Fruit fly (Drosophila melanogaster) S2 (cell line): ENCODE data around the gene CG13722.

Experiments
- CG8478 ChIP-seq: fragments of >200 bp; optimal IDR thresholded peaks from 2 replicates; lab custom pipeline; 2018
- CTCF ChIP-seq, 2 experiments: fragments of >200 bp; optimal IDR thresholded peaks; 2 replicates each; lab custom pipeline; 2018

Gene CG13722

DNA sequence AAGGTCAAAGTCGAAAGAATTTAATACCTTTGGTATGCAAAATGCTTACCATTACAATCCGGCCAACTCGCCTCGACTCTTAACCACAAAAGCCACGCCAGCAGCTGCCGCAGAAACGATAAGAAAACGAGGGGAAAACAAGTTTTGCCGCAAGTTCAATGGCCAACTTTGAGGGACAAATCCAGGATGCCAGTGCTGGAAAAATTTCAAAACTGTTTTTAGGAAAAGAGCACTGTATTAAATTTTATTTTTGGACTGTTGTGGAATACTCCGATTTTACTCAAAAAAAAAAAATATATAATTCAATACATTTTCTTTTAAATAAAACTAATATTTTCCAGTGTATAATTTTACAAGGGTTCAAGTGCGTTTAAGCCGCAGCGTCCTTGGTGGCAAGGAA lies 3.8 kb upstream of the CG13722 start:
- TF ChIP-seq CTCF (optimal IDR thresholded peaks at IDR 0.05; lab: Kevin White, UChicago), result no peak
- no peak for TF ChIP-seq CG8478

DNA sequence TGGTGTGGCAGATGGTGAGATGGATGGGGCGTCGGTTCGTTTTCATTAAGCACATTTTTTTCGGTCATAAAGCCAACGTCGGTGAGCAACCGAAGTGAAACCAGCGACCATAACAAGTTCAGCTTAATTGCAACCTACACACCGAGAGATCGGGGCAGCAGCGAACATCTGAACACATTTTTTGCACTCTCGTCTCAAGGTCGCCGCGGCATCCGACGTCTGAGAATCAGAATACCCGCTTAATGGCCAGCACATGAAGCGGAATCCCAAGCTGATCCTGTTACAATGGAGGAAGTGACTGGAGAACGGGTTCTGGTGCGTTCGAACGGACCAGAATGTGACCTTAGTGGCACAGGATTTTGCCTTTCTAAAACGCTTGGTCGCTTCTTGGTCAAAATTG lies 2.8 kb upstream of the CG13722 start:
- TF ChIP-seq CTCF (optimal IDR thresholded peaks at IDR 0.05; lab: Kevin White, UChicago) (no peak), CG8478 (no peak)

- TF ChIP-seq CG8478 (no peak), CTCF (optimal IDR thresholded peaks at IDR 0.05; lab: Kevin White, UChicago) (no peak)
These were observed 1.3 kb downstream of the CG13722 start for dm6 chr3L:4489490-4489889.

dm6 chr3L:4484623-4485022 lies 6.1 kb downstream of the CG13722 start:
- no peak for TF ChIP-seq CTCF (optimal IDR thresholded peaks at IDR 0.05; lab: Kevin White, UChicago)
- TF ChIP-seq CG8478, result no peak

- TF ChIP-seq CTCF (optimal IDR thresholded peaks at IDR 0.05; lab: Kevin White, UChicago), result no peak
- no peak for TF ChIP-seq CG8478
These were observed 8.3 kb downstream of the CG13722 start, which contains the start of gene CG11350 for dm6 chr3L:4482509-4482908. Gene CG11350 (plus strand): TSS chr3L:4482809.

DNA sequence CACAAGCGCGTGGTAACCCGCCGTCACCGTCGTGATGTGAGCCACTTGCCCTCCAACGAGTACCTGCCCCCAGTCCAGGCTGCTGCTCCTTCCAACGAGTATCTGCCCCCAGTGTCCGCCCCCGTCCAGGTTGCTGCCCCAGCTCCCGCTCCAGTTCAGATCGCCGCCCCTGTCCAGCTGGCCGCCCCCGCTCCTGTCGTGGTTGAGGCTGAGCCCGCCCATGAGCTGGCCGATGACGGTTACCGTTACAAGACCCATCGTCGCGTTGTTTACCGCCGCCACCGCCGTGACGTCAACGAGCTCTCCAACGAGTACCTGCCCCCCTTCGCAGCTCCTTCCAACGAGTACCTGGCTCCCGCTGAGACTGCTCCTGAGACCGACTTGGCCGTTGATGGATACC lies 10.0 kb downstream of the CG13722 start:
- no peak for TF ChIP-seq CTCF (optimal IDR thresholded peaks at IDR 0.05; lab: Kevin White, UChicago)
- no peak for TF ChIP-seq CG8478

DNA sequence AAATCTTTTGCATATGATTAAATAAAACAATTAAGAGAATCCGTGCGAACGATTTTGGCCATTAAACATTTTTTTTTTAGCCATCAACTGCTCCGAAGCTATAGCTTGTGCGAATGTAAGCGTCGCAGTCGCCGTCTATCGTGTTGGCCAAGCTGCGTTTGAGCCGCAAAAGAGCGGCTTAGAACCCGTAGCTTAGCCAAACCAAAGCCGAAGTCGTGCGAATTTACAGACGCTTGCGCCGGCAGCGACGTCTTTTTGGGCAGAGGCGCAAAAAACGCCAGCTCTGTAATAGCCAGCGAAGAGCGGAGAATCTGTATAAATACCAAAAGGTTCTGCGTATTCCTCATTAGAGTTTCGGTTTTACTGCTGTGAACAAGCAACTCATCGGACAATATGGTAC lies 10.8 kb downstream of the CG13722 start, which contains the start of gene CG7465:
Gene CG7465, plus strand, starts transcription at position 346 of the 400 bp plus-strand sequence.
- no peak for TF ChIP-seq CG8478

DNA sequence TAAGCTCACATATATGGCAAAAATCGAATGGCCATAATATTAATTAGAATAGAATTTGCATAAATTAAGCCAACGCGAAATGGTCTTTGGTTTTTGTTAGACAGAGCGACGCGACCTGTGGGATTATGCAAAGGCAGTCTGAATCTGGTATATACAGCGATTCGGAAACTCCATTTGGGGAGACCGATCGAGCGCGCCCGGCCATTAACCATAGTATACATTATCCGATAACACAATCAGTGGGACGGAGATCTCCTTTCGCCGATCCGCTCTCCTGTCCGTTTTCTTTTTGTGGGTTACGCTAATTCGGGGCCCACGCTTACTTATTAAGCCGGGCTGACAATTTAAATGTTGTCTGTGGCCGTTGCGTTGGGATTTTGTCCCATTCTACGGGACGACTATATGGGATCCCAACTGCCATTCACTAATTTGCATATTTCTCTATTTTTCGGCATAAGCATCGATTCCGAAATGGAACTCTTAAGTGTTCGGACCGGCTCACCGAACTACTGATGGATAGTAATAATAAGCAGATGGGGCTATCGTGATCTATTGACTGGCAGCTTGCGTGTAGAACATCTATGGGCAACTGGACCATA lies 13.0 kb downstream of the CG13722 start:
- TF ChIP-seq CTCF (optimal IDR thresholded peaks at IDR 0.05; lab: Kevin White, UChicago) (no peak), CG8478 (no peak)

DNA sequence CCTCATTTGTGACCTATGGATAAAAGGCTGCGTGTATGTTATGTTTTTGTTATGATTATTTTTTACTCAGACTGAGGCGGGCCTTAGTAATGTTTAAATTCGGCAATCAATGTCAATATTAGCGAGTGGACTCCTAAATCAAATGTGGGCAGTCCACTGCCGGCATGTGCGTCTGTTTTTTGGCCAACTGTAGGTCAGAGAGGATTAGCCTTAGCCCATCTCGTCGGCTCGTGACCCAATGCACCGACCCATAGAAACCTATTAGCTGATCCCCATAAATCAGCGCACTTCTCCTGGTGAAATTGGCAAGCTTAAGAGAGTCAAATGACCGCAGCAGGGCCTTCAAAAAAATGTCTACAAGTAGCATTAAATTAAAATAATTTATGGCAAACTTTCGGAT lies 15.1 kb downstream of the CG13722 start:
- no peak for TF ChIP-seq CG8478
- no peak for TF ChIP-seq CTCF (optimal IDR thresholded peaks at IDR 0.05; lab: Kevin White, UChicago)

DNA sequence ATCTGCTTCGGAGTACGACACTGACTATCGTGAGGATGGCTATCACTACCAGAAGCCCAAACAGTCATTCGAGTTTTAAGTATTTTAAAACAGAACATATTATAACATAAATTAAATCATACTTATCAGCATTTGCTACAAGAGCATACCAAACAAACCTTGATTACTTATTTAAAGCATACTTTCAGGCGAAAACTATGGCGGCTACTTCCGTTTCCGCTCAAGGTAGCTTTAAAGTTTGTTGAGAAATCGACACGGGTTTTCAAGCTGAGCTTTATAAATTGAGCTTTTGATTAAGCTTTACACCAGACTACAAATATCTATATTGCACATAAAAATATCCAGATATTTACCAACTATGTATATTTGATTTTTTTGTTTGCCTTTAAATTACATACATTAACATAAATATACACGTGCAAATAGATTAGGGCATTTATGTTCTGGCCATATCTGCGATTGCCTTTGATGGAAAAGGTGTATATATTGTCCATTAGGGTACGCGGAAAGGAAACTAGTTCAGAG lies 15.8 kb downstream of the CG13722 start:
- no peak for TF ChIP-seq CTCF (optimal IDR thresholded peaks at IDR 0.05; lab: Kevin White, UChicago)
- TF ChIP-seq CG8478, result no peak

- TF ChIP-seq CTCF (optimal IDR thresholded peaks at IDR 0.05; lab: Kevin White, UChicago) (no peak), CG8478 (no peak)
These were observed 18.0 kb downstream of the CG13722 start, which contains the start of gene CG11349 for dm6 chr3L:4472768-4473167. Gene CG11349 (plus strand): TSS chr3L:4473068.

DNA sequence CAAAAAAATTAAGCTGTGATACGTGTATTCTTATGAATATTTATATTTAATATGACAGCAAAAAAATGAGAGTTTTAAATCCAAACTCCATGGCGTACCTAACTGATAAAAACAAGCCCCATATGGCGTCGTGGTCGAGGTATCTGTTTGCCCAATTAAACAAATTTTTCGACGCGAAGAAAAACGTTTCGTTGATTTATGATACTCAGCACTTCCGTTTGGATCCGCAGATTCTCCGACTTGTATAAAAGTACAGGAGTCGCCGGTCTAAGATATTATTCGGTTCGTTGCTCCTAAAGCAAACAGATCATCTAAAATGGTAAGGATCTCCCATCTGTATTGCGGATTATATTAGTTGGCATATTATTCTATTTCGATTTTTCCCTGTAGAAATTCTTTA lies 19.3 kb downstream of the CG13722 start, which contains the start of gene CG32248:
Gene CG32248, plus strand, starts transcription at position 301 of the 400 bp plus-strand sequence.
- TF ChIP-seq CTCF (optimal IDR thresholded peaks at IDR 0.05; lab: Kevin White, UChicago) (no peak), CG8478 (no peak)

DNA sequence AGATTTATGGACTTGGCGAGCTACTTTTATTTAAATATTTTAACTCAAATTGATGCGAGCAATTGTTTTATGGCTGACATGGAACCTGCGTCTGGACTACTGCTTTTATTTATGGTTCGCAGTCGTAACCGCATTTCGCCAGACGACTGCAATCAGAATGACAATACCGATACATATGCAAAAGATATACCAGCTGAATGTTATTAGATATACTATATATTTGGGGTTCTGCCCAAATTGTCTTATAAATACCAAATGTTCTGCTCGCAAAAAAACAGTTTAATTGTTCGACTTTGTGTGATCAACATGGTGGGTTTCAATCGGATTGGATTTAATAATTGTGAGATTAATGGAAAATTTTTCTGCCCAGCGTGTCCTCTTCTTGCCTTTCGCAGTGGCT lies 21.1 kb downstream of the CG13722 start, which contains the start of gene CG32249:
Gene CG32249, plus strand, starts transcription at position 301 of the 400 bp plus-strand sequence.
- TF ChIP-seq CG8478, result no peak
- TF ChIP-seq CTCF (optimal IDR thresholded peaks at IDR 0.05; lab: Kevin White, UChicago), result no peak

DNA sequence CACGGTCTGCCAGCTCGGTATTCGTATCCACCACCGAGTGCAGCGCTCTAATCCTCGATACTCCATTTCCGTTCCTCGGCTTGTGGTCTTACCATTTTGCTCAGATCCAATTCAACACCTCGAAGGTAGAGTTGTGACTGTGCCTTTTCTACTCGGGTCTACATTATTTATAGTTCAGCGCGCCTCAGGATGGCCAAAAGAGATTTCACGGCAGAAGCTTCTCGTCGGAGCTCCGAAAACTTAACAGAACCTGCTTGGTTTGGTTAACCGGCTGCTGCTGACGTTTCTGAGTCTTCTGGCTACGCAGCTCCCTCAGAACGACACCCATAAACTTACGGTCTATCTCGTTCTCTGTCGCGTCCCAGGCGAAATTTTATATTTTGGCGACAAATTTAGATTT lies 24.2 kb downstream of the CG13722 start, which contains the start of gene CG32241:
Gene CG32241, minus strand, starts transcription at position 101 of the 400 bp plus-strand sequence.
- no peak for TF ChIP-seq CG8478
- no peak for TF ChIP-seq CTCF (optimal IDR thresholded peaks at IDR 0.05; lab: Kevin White, UChicago)

DNA sequence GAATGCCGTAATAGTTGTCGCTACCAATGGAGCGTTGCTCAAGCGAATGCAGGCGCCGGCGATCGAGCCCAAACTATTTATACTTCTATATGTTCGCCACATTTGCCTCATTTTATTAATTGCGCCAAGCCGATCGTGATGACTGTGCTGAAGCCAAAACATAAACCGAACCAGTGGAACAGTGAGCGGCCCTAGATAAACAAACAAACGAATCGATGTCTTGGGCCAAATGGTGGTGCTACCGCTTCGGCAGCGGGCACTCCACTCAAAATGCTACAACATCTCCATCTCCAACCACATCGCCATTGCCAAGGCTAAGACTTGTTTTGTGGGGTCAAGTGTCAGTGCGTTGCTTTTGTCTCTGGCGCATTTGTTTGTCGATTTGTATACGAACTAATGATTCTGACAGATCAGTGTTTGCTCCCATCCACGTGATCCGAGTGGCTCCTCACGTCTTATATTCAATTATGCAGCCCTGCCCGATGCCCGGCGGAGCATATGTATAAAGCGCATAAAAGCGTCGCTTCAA lies 26.9 kb downstream of the CG13722 start, which contains the start of gene CG15024:
Gene CG15024, minus strand, starts transcription at position 51 of the 529 bp plus-strand sequence.
- no peak for TF ChIP-seq CG8478
- TF ChIP-seq CTCF (optimal IDR thresholded peaks at IDR 0.05; lab: Kevin White, UChicago), result no peak

- no peak for TF ChIP-seq CTCF (optimal IDR thresholded peaks at IDR 0.05; lab: Kevin White, UChicago)
- TF ChIP-seq CG8478, result no peak
These were observed 29.2 kb downstream of the CG13722 start, which contains the start of gene CG15023 for dm6 chr3L:4461454-4462045. Gene CG15023 (minus strand): TSS chr3L:4461504.
